Worm (Caenorhabditis elegans): ENCODE results near the gene C50B8.4.

ce11 chrV:13587902-13588301 is 16.1 kb downstream of the C50B8.4 start, which contains the start of gene F53F4.17:
- TF ChIP-seq snpc-4 (tag; optimal IDR thresholded peaks at IDR 0.05) (no peak), Y116A8C.19 (tag; optimal IDR thresholded peaks at IDR 0.05; ENCODE audit: borderline replicate concordance) (no peak), nhr-28 (tag; optimal IDR thresholded peaks at IDR 0.05) (no peak), ceh-8 (GFP tag; optimal IDR thresholded peaks at IDR 0.05) (no peak), dpl-1 (GFP tag; optimal IDR thresholded peaks at IDR 0.05) (no peak), zag-1 (tag; optimal IDR thresholded peaks at IDR 0.05) (no peak), lin-35 (GFP tag; optimal IDR thresholded peaks at IDR 0.05) (no peak)

Data from whole organism, L1 larva.